Fruit fly (Drosophila melanogaster): ENCODE results near the gene RNaseX25.

The RNaseX25 gene

dm6 chr3L:7938638-7939037 lies 31.8 kb upstream of the RNaseX25 start (continued):
- TF ChIP-seq trh (GFP tag; optimal IDR thresholded peaks at IDR 0.05) (no peak), chinmo (GFP tag; IDR thresholded peaks at IDR 0.05; ENCODE audit: partially characterized antibody) (0 out of 4 replicates have a peak, but pooled peaks have one; percentile 26), Oli (tag; optimal IDR thresholded peaks at IDR 0.05) (no peak), CG15514 (GFP tag; optimal IDR thresholded peaks at IDR 0.05) (no peak), HLHmδ (GFP tag; optimal IDR thresholded peaks at IDR 0.05) (no peak), Dp (GFP tag; optimal IDR thresholded peaks at IDR 0.05) (no peak), CG4617 (GFP tag; optimal IDR thresholded peaks at IDR 0.05; ENCODE audit: borderline replicate concordance) (no peak), ci (GFP tag; IDR thresholded peaks at IDR 0.05) (peak; percentile 58; the same call in 1 of the 3 replicates), CG17361 (GFP tag; IDR thresholded peaks at IDR 0.05) (peak; percentile 23; the same call in 1 of the 3 replicates), Bdp1 (GFP tag; optimal IDR thresholded peaks at IDR 0.05) (no peak), CG11247 (GFP tag; IDR thresholded peaks at IDR 0.05) (no peak), hkb (optimal IDR thresholded peaks at IDR 0.05) (no peak), hkb (GFP tag; IDR thresholded peaks at IDR 0.05) (no peak), Xbp1 (GFP tag; optimal IDR thresholded peaks at IDR 0.05) (no peak), Rx (GFP tag; IDR thresholded peaks at IDR 0.05) (no peak), CG10543 (GFP tag; optimal IDR thresholded peaks at IDR 0.05) (peak; percentile 25), CG2875 (GFP tag; optimal IDR thresholded peaks at IDR 0.05) (no peak), CG11398 (GFP tag; optimal IDR thresholded peaks at IDR 0.05) (no peak), tio (GFP tag; optimal IDR thresholded peaks at IDR 0.05) (no peak), CG7372 (GFP tag; IDR thresholded peaks at IDR 0.05) (no peak), CG2129 (GFP tag; IDR thresholded peaks at IDR 0.05; ENCODE audit: partially characterized antibody) (no peak), CG10274 (GFP tag; optimal IDR thresholded peaks at IDR 0.05) (no peak), GATAe (GFP tag; conservative IDR thresholded peaks at IDR 0.05) (no peak), Side (GFP tag; optimal IDR thresholded peaks at IDR 0.05) (no peak), Rfx (GFP tag; IDR thresholded peaks at IDR 0.05) (no peak), CG7745 (tag; optimal IDR thresholded peaks at IDR 0.05) (peak; percentile 30), CG3838 (GFP tag; optimal IDR thresholded peaks at IDR 0.05) (no peak), ATbp (GFP tag; optimal IDR thresholded peaks at IDR 0.05) (no peak), CG12744 (GFP tag; optimal IDR thresholded peaks at IDR 0.05) (no peak), CG3065 (GFP tag; optimal IDR thresholded peaks at IDR 0.05) (no peak), lab (GFP tag; optimal IDR thresholded peaks at IDR 0.05) (peak; percentile 32), unc-4 (GFP tag; IDR thresholded peaks at IDR 0.05; ENCODE audit: partially characterized antibody) (no peak), CG7963 (GFP tag; IDR thresholded peaks at IDR 0.05; ENCODE audit: partially characterized antibody) (no peak), pho (GFP tag; optimal IDR thresholded peaks at IDR 0.05) (no peak), yki (optimal IDR thresholded peaks at IDR 0.05) (no peak), CrebB (tag; optimal IDR thresholded peaks at IDR 0.05) (no peak), Pdp1 (GFP tag; optimal IDR thresholded peaks at IDR 0.05) (no peak), Bteb2 (GFP tag; optimal IDR thresholded peaks at IDR 0.05) (no peak), zfh2 (GFP tag; optimal IDR thresholded peaks at IDR 0.05) (no peak), usp (GFP tag; optimal IDR thresholded peaks at IDR 0.05) (no peak), Asciz (GFP tag; optimal IDR thresholded peaks at IDR 0.05) (no peak), ato (GFP tag; IDR thresholded peaks at IDR 0.05; ENCODE audit: partially characterized antibody) (no peak), rib (GFP tag; IDR thresholded peaks at IDR 0.05) (no peak), Abd-B (GFP tag; optimal IDR thresholded peaks at IDR 0.05) (no peak), Hsf (GFP tag; optimal IDR thresholded peaks at IDR 0.05) (no peak), Atf3 (GFP tag; optimal IDR thresholded peaks at IDR 0.05) (no peak), mirr (GFP tag; optimal IDR thresholded peaks at IDR 0.05) (peak; percentile 61), CG13894 (tag; optimal IDR thresholded peaks at IDR 0.05) (no peak), slp2 (GFP tag; optimal IDR thresholded peaks at IDR 0.05) (no peak), YL-1 (GFP tag; optimal IDR thresholded peaks at IDR 0.05) (no peak), NC2β (GFP tag; optimal IDR thresholded peaks at IDR 0.05) (no peak), CG3281 (GFP tag; optimal IDR thresholded peaks at IDR 0.05) (no peak)

Measured in whole organism, embryonic.